Fruit fly (Drosophila melanogaster): ENCODE results near the gene mkg-p.
A peak's percentile ranks its signal among the peaks of the same experiment; 100 is the strongest.

mkg-p gene

dm6 chr3L:8449800-8450690 lies 45.0 kb upstream of the mkg-p start, which contains the start of gene Gug (continued):
- TF ChIP-seq cg (GFP tag; optimal IDR thresholded peaks at IDR 0.05) (peak; percentile 99), ems (GFP tag; optimal IDR thresholded peaks at IDR 0.05) (no peak), E2f1 (GFP tag; IDR thresholded peaks at IDR 0.05) (no peak), HLH4C (GFP tag; IDR thresholded peaks at IDR 0.05; ENCODE audit: partially characterized antibody) (no peak), Nf-YC (tag; optimal IDR thresholded peaks at IDR 0.05) (peak; percentile 36), disco-r (GFP tag; optimal IDR thresholded peaks at IDR 0.05) (no peak), Antp (GFP tag; optimal IDR thresholded peaks at IDR 0.05) (no peak), so (GFP tag; IDR thresholded peaks at IDR 0.05) (no peak), insv (GFP tag; optimal IDR thresholded peaks at IDR 0.05) (no peak), jing (GFP tag; optimal IDR thresholded peaks at IDR 0.05) (no peak), Adf1 (GFP tag; IDR thresholded peaks at IDR 0.05) (peak; percentile 62), bbx (GFP tag; IDR thresholded peaks at IDR 0.05; ENCODE audit: partially characterized antibody) (no peak), prd (optimal IDR thresholded peaks at IDR 0.05) (no peak), prd (GFP tag; IDR thresholded peaks at IDR 0.05) (0 out of 3 replicates have a peak, but pooled peaks have one; percentile 9), Myb (GFP tag; optimal IDR thresholded peaks at IDR 0.05) (no peak), dati (GFP tag; IDR thresholded peaks at IDR 0.05) (0 out of 2 replicates have a peak, but pooled peaks have one; percentile 25), CG3847 (GFP tag; IDR thresholded peaks at IDR 0.05) (peak; percentile 57), nerfin-1 (tag; optimal IDR thresholded peaks at IDR 0.05) (peak; percentile 31), CG4360 (GFP tag; IDR thresholded peaks at IDR 0.05) (peak; percentile 85), nerfin-2 (GFP tag; IDR thresholded peaks at IDR 0.05; ENCODE audit: partially characterized antibody) (no peak), CG12155 (GFP tag; optimal IDR thresholded peaks at IDR 0.05) (no peak), Vsx1 (GFP tag; optimal IDR thresholded peaks at IDR 0.05) (peak; percentile 12), tx (GFP tag; optimal IDR thresholded peaks at IDR 0.05) (no peak), crp (GFP tag; optimal IDR thresholded peaks at IDR 0.05) (peak in 1 of 2 experiments; percentile 6), HLH3B (GFP tag; IDR thresholded peaks at IDR 0.05) (0 out of 2 replicates have a peak, but pooled peaks have one; percentile 4), bigmax (GFP tag; optimal IDR thresholded peaks at IDR 0.05) (no peak), CG6689 (GFP tag; IDR thresholded peaks at IDR 0.05) (no peak), Atf3 (GFP tag; optimal IDR thresholded peaks at IDR 0.05) (no peak), hth (optimal IDR thresholded peaks at IDR 0.05) (no peak), CG15479 (GFP tag; optimal IDR thresholded peaks at IDR 0.05) (peak; percentile 84), CG8765 (GFP tag; IDR thresholded peaks at IDR 0.05) (no peak), NfI (GFP tag; optimal IDR thresholded peaks at IDR 0.05) (no peak), grau (tag; optimal IDR thresholded peaks at IDR 0.05) (peak; percentile 4), hbn (GFP tag; IDR thresholded peaks at IDR 0.05; ENCODE audit: partially characterized antibody) (no peak), Dad (GFP tag; optimal IDR thresholded peaks at IDR 0.05) (no peak), lbe (GFP tag; optimal IDR thresholded peaks at IDR 0.05) (no peak), stwl (tag; optimal IDR thresholded peaks at IDR 0.05) (peak; percentile 35), CG5953 (GFP tag; IDR thresholded peaks at IDR 0.05) (no peak), CG18011 (GFP tag; optimal IDR thresholded peaks at IDR 0.05) (peak; percentile 97), slbo (GFP tag; IDR thresholded peaks at IDR 0.05) (peak; percentile 24; the same call in 1 of the 2 replicates), Opbp (GFP tag; IDR thresholded peaks at IDR 0.05; ENCODE audit: partially characterized antibody) (no peak; the same call in 2 of the 3 replicates), ash1 (GFP tag; optimal IDR thresholded peaks at IDR 0.05) (no peak), Atf-2 (GFP tag; optimal IDR thresholded peaks at IDR 0.05) (no peak), CG2712 (tag; optimal IDR thresholded peaks at IDR 0.05) (peak; percentile 27), Ets97D (GFP tag; optimal IDR thresholded peaks at IDR 0.05) (peak; percentile 78), ase (GFP tag; IDR thresholded peaks at IDR 0.05) (no peak), CG6765 (GFP tag; optimal IDR thresholded peaks at IDR 0.05) (no peak), Sry-δ (GFP tag; optimal IDR thresholded peaks at IDR 0.05) (no peak), sd (tag; optimal IDR thresholded peaks at IDR 0.05) (peak; percentile 31)

Data from whole organism, embryonic.